Worm (Caenorhabditis elegans) whole organism, midembryonic: ENCODE data around the gene Y57G11C.46.

Experiments used
- T22C8.4 ChIP-seq: fragments of 200-800 bp; sonication (Bioruptor generic); IDR thresholded peaks from 2 replicates; pipeline ENCODE4 v1.3.6; 2022; ENCODE audit warnings: missing genetic modification characterization, missing compliant biosample characterization
- cog-1 ChIP-seq: sonication (generic microtip); optimal IDR thresholded peaks from 2 replicates; lab custom pipeline; 2016; ENCODE audit warnings: missing genetic modification characterization, missing compliant biosample characterization
- flt-1 ChIP-seq: fragments of 200-800 bp; sonication (Bioruptor generic); IDR thresholded peaks from 2 replicates; pipeline ENCODE4 v1.3.6; 2022; ENCODE audit warnings: missing genetic modification characterization, missing compliant biosample characterization
- klf-2 ChIP-seq: fragments of 200-800 bp; sonication (Bioruptor generic); conservative IDR thresholded peaks from 2 replicates; pipeline ENCODE4 v1.3.6; 2022; ENCODE audit warnings: missing genetic modification reagents, missing genetic modification characterization, missing compliant biosample characterization
- med-1 ChIP-seq: sonication (generic microtip); optimal IDR thresholded peaks from 2 replicates; lab custom pipeline; 2017; ENCODE audit warnings: missing genetic modification characterization, mild to moderate bottlenecking, missing compliant biosample characterization, antibody characterized with exemption, missing genetic modification reagents; ENCODE audit not compliant: insufficient read depth
- tab-1 ChIP-seq: fragments of 200-800 bp; sonication (Bioruptor generic); IDR thresholded peaks from 2 replicates; pipeline ENCODE4 v1.3.6; 2022; ENCODE audit warnings: missing genetic modification characterization, missing compliant biosample characterization
- ztf-23 ChIP-seq: fragments of 200-800 bp; sonication (Bioruptor generic); IDR thresholded peaks from 2 replicates; pipeline ENCODE4 v1.3.6; 2022; ENCODE audit warnings: missing genetic modification reagents, missing genetic modification characterization, missing compliant biosample characterization
- ztf-29 ChIP-seq: fragments of 200-800 bp; sonication (Bioruptor generic); IDR thresholded peaks from 2 replicates; pipeline ENCODE4 v1.3.6; 2022; ENCODE audit warnings: missing genetic modification reagents, missing genetic modification characterization, missing compliant biosample characterization

- TF ChIP-seq cog-1 (tag; lab: Kevin White, UChicago) (no peak), med-1 (GFP tag; lab: Kevin White, UChicago) (no peak), T22C8.4 (GFP tag; lab: Robert Waterston, UW) (no peak), ztf-23 (GFP tag; lab: Robert Waterston, UW) (no peak), ztf-29 (GFP tag; lab: Robert Waterston, UW) (no peak), tab-1 (no peak), klf-2 (GFP tag; lab: Robert Waterston, UW) (no peak), flt-1 (GFP tag; lab: Robert Waterston, UW) (no peak)
Observed at ce11 chrIV:14792602-14793232, 23.5 kb downstream of the Y57G11C.46 start, which contains the start of gene gdi-1.
